Fruit fly (Drosophila melanogaster): ENCODE data around the gene mtm.

The mtm gene

dm6 chr2L:6051212-6051621, 14.4 kb upstream of the mtm start (continued):
- TF ChIP-seq ewg (GFP tag; optimal IDR thresholded peaks at IDR 0.05), result peak; percentile 88
- peak; percentile 96 for TF ChIP-seq sob (GFP tag; IDR thresholded peaks at IDR 0.05)
- peak; percentile 96 for TF ChIP-seq CG15269 (tag; optimal IDR thresholded peaks at IDR 0.05)
- peak; percentile 89 for TF ChIP-seq slbo (GFP tag; IDR thresholded peaks at IDR 0.05)
- peak; percentile 90 for TF ChIP-seq crc (GFP tag; optimal IDR thresholded peaks at IDR 0.05)
- TF ChIP-seq CG7786 (GFP tag; optimal IDR thresholded peaks at IDR 0.05), result peak; percentile 86
- TF ChIP-seq CG2116 (GFP tag; optimal IDR thresholded peaks at IDR 0.05), result peak; percentile 55
- TF ChIP-seq Opbp (GFP tag; IDR thresholded peaks at IDR 0.05; ENCODE audit: partially characterized antibody), result no peak
- peak; percentile 90 for TF ChIP-seq bowl (GFP tag; IDR thresholded peaks at IDR 0.05)
- 0 out of 3 replicates have a peak, but pooled peaks have one; percentile 12 for TF ChIP-seq CG6791 (GFP tag; IDR thresholded peaks at IDR 0.05; ENCODE audit: partially characterized antibody)
- peak; percentile 62 for TF ChIP-seq CG14965 (GFP tag; optimal IDR thresholded peaks at IDR 0.05; ENCODE audit: borderline replicate concordance)
- TF ChIP-seq Gug (GFP tag; IDR thresholded peaks at IDR 0.05), result peak; percentile 41; the same call in 1 of the 4 replicates
- peak; percentile 64 for TF ChIP-seq fd102C (GFP tag; optimal IDR thresholded peaks at IDR 0.05)
- TF ChIP-seq ash1 (GFP tag; optimal IDR thresholded peaks at IDR 0.05), result peak; percentile 76
- TF ChIP-seq E2f1 (GFP tag; IDR thresholded peaks at IDR 0.05), result peak; percentile 82
- peak; percentile 86 for TF ChIP-seq CG18011 (GFP tag; optimal IDR thresholded peaks at IDR 0.05)
- TF ChIP-seq CG8281 (tag; optimal IDR thresholded peaks at IDR 0.05), result peak; percentile 83
- TF ChIP-seq CG14667 (GFP tag; IDR thresholded peaks at IDR 0.05), result peak; percentile 35; the same call in 1 of the 2 replicates
- peak; percentile 66; the same call in 1 of the 2 replicates for TF ChIP-seq gt (GFP tag; IDR thresholded peaks at IDR 0.05)
- peak; percentile 79 for TF ChIP-seq TFAM (GFP tag; optimal IDR thresholded peaks at IDR 0.05)
- peak; percentile 73 for TF ChIP-seq CG8765 (GFP tag; IDR thresholded peaks at IDR 0.05)
- peak; percentile 93 for TF ChIP-seq az2 (GFP tag; optimal IDR thresholded peaks at IDR 0.05)
- peak; percentile 94 for TF ChIP-seq CG9817 (tag; optimal IDR thresholded peaks at IDR 0.05)
- peak; percentile 96 for TF ChIP-seq dmrt11E (tag; optimal IDR thresholded peaks at IDR 0.05)
- TF ChIP-seq sug (tag; optimal IDR thresholded peaks at IDR 0.05), result peak; percentile 96
- TF ChIP-seq z (GFP tag; IDR thresholded peaks at IDR 0.05), result peak; percentile 64; the same call in 2 of the 3 replicates
- peak; percentile 86 for TF ChIP-seq Atf-2 (GFP tag; optimal IDR thresholded peaks at IDR 0.05)
- no peak for TF ChIP-seq amos (GFP tag; IDR thresholded peaks at IDR 0.05; ENCODE audit: partially characterized antibody)
- no peak for TF ChIP-seq Hr39 (optimal IDR thresholded peaks at IDR 0.05)
- peak; percentile 85 for TF ChIP-seq zfh2 (GFP tag; optimal IDR thresholded peaks at IDR 0.05)
- TF ChIP-seq CG3065 (GFP tag; optimal IDR thresholded peaks at IDR 0.05), result peak; percentile 80
- TF ChIP-seq Trl (optimal IDR thresholded peaks at IDR 0.05), result peak in 1 of 2 experiments; percentile 6
- peak; percentile 97 for TF ChIP-seq Trl (GFP tag; optimal IDR thresholded peaks at IDR 0.05)
- TF ChIP-seq CG8478 (optimal IDR thresholded peaks at IDR 0.05), result peak; percentile 12
- peak; percentile 93 for TF ChIP-seq ranshi (GFP tag; IDR thresholded peaks at IDR 0.05)
- peak; percentile 94 for TF ChIP-seq tx (GFP tag; optimal IDR thresholded peaks at IDR 0.05)
- peak; percentile 81 for TF ChIP-seq CG3163 (GFP tag; optimal IDR thresholded peaks at IDR 0.05)
- TF ChIP-seq fd96Cb (tag; optimal IDR thresholded peaks at IDR 0.05), result peak; percentile 90
- TF ChIP-seq eyg (GFP tag; optimal IDR thresholded peaks at IDR 0.05), result peak; percentile 92
- TF ChIP-seq Mad (GFP tag; optimal IDR thresholded peaks at IDR 0.05), result peak; percentile 91
- TF ChIP-seq gem (tag; optimal IDR thresholded peaks at IDR 0.05), result peak; percentile 98
- TF ChIP-seq kay (GFP tag; optimal IDR thresholded peaks at IDR 0.05), result peak; percentile 87
- TF ChIP-seq Dp (GFP tag; optimal IDR thresholded peaks at IDR 0.05), result no peak
- TF ChIP-seq Dip3 (GFP tag; optimal IDR thresholded peaks at IDR 0.05), result peak; percentile 92
- peak; percentile 95 for TF ChIP-seq HLH3B (GFP tag; IDR thresholded peaks at IDR 0.05)
- TF ChIP-seq Vsx1 (GFP tag; optimal IDR thresholded peaks at IDR 0.05), result no peak
- peak; percentile 98 for TF ChIP-seq CG12071 (GFP tag; optimal IDR thresholded peaks at IDR 0.05)
- peak; percentile 93 for TF ChIP-seq pb (GFP tag; optimal IDR thresholded peaks at IDR 0.05)
- no peak for TF ChIP-seq ato (GFP tag; IDR thresholded peaks at IDR 0.05; ENCODE audit: partially characterized antibody)
- TF ChIP-seq Fer3 (tag; optimal IDR thresholded peaks at IDR 0.05), result peak; percentile 97
- TF ChIP-seq CG30431 (GFP tag; optimal IDR thresholded peaks at IDR 0.05), result peak; percentile 84
- TF ChIP-seq CG9727 (GFP tag; optimal IDR thresholded peaks at IDR 0.05), result peak; percentile 98

All from whole organism, embryonic.